Worm (Caenorhabditis elegans): ENCODE data around the gene aakb-1.

Gene aakb-1

DNA sequence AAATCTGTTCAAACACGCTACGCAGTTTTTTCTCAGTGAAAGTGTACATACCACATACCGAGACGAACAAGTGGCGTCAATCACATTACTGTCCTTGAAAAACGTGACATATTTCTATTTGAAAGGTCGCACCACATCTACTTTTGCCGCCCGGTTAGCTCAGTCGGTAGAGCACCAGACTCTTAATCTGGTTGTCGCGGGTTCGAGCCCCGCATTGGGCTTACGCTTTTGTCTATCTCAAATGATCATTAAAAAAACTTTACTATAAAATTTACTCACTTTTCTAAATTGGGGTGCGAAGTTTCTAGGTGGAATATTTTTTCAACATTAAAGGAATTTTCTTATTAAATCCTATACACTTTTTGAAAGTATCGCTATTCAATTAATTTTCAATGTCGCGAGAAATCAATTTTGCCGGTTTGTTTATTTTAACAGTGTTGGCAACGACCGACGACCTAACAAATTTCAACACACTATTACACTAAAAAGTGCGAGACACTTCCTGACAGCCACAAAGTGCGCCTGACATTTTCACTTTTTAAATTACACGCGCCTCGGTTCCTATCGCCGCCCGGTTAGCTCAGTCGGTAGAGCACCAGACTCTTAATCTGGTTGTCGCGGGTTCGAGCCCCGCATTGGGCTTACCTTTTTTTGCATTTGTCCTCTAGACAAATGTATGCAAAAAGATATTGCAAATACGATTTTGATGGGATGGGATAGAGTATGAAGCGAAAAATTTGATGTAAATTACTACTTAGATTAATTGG lies 25.2 kb upstream of the aakb-1 start (continued):
- TF ChIP-seq cebp-1 (GFP tag; IDR thresholded peaks at IDR 0.05) = no peak
- TF ChIP-seq cebp-1 (tag; optimal IDR thresholded peaks at IDR 0.05) = peak; percentile 71
- no peak for TF ChIP-seq somi-1 (GFP tag; optimal IDR thresholded peaks at IDR 0.05)
- TF ChIP-seq zim-3 (tag; optimal IDR thresholded peaks at IDR 0.05) = peak; percentile 43
- TF ChIP-seq Y79H2A.3 (GFP tag; conservative IDR thresholded peaks at IDR 0.05) = no peak
- peak; percentile 80 for TF ChIP-seq rpc-1 (optimal IDR thresholded peaks at IDR 0.05)
- peak; percentile 89 for TF ChIP-seq rpc-1 (tag; optimal IDR thresholded peaks at IDR 0.05)
- peak; percentile 34 for TF ChIP-seq madf-10 (tag; optimal IDR thresholded peaks at IDR 0.05)
- peak; percentile 93 for TF ChIP-seq ceh-40 (GFP tag; IDR thresholded peaks at IDR 0.05)
- peak in 1 of 2 experiments; percentile 51 for TF ChIP-seq let-607 (tag; optimal IDR thresholded peaks at IDR 0.05)
- peak; percentile 77 for TF ChIP-seq ZK185.1 (tag; optimal IDR thresholded peaks at IDR 0.05; ENCODE audit: poor library complexity, severe bottlenecking)
- TF ChIP-seq ama-1 (optimal IDR thresholded peaks at IDR 0.05) = no peak
- peak; percentile 17 to 33 for TF ChIP-seq ama-1 (GFP tag; optimal IDR thresholded peaks at IDR 0.05)
- TF ChIP-seq rcor-1 (GFP tag; IDR thresholded peaks at IDR 0.05) = peak; percentile 66
- no peak for TF ChIP-seq ztf-3 (GFP tag; optimal IDR thresholded peaks at IDR 0.05)
- TF ChIP-seq egl-44 (GFP tag; IDR thresholded peaks at IDR 0.05) = 0 out of 2 replicates have a peak, but pooled peaks have one; percentile 34
- no peak for TF ChIP-seq bed-2 (GFP tag; IDR thresholded peaks at IDR 0.05)
- TF ChIP-seq snpc-4 (GFP tag; optimal IDR thresholded peaks at IDR 0.05) = peak; percentile 65
- TF ChIP-seq snpc-4 (tag; optimal IDR thresholded peaks at IDR 0.05) = peak in 2 of 4 experiments; percentile 20 to 57
- TF ChIP-seq dpl-1 (GFP tag; optimal IDR thresholded peaks at IDR 0.05) = no peak
- TF ChIP-seq ztf-18 (tag; optimal IDR thresholded peaks at IDR 0.05) = peak; percentile 50
- TF ChIP-seq sdz-38 (tag; optimal IDR thresholded peaks at IDR 0.05) = no peak
- no peak for TF ChIP-seq ztf-22 (GFP tag; optimal IDR thresholded peaks at IDR 0.05)
- TF ChIP-seq dpff-1 (tag; optimal IDR thresholded peaks at IDR 0.05) = peak; percentile 66
- peak; percentile 88 for TF ChIP-seq tbp1 (GFP tag; optimal IDR thresholded peaks at IDR 0.05)
- TF ChIP-seq F10E7.11 (tag; optimal IDR thresholded peaks at IDR 0.05) = no peak
- TF ChIP-seq zfh-2 (GFP tag; conservative IDR thresholded peaks at IDR 0.05) = no peak
- TF ChIP-seq lin-40 (tag; optimal IDR thresholded peaks at IDR 0.05) = peak; percentile 37
- TF ChIP-seq F49E8.2 (tag; optimal IDR thresholded peaks at IDR 0.05; ENCODE audit: insufficient read depth) = no peak
- TF ChIP-seq aptf-2 (GFP tag; conservative IDR thresholded peaks at IDR 0.05) = no peak
- TF ChIP-seq mxl-1 (tag; optimal IDR thresholded peaks at IDR 0.05) = peak; percentile 37
- TF ChIP-seq madf-6 (GFP tag; IDR thresholded peaks at IDR 0.05) = peak; percentile 63
- TF ChIP-seq hrde-1 (tag; optimal IDR thresholded peaks at IDR 0.05; ENCODE audit: borderline replicate concordance) = peak; percentile 50
- peak; percentile 10 for TF ChIP-seq snpc-1.1 (tag; optimal IDR thresholded peaks at IDR 0.05; ENCODE audit: insufficient read depth)
- no peak for TF ChIP-seq pha-4 (tag; optimal IDR thresholded peaks at IDR 0.05)
- TF ChIP-seq lin-26 (GFP tag; IDR thresholded peaks at IDR 0.05) = peak; percentile 96
- no peak for TF ChIP-seq lsl-1 (GFP tag; optimal IDR thresholded peaks at IDR 0.05)
- TF ChIP-seq tlf-1 (GFP tag; optimal IDR thresholded peaks at IDR 0.05) = no peak
- TF ChIP-seq mcd-1 (GFP tag; IDR thresholded peaks at IDR 0.05) = peak; percentile 44
- no peak for TF ChIP-seq C06A6.2 (GFP tag; conservative IDR thresholded peaks at IDR 0.05)
- no peak for TF ChIP-seq nfya-1 (tag; optimal IDR thresholded peaks at IDR 0.05; ENCODE audit: borderline replicate concordance, insufficient read depth)
- TF ChIP-seq madf-8 (GFP tag; conservative IDR thresholded peaks at IDR 0.05) = no peak
- peak; percentile 79 for TF ChIP-seq B0261.1 (tag; optimal IDR thresholded peaks at IDR 0.05)
- TF ChIP-seq bed-1 (GFP tag; IDR thresholded peaks at IDR 0.05) = no peak
- TF ChIP-seq akir-1 (GFP tag; optimal IDR thresholded peaks at IDR 0.05) = peak; percentile 21
- TF ChIP-seq mes-4 (tag; optimal IDR thresholded peaks at IDR 0.05) = no peak
- TF ChIP-seq K12H6.12 (tag; optimal IDR thresholded peaks at IDR 0.05) = no peak
